Fruit fly (Drosophila melanogaster): ENCODE results near the gene CG4839.

The CG4839 gene

DNA sequence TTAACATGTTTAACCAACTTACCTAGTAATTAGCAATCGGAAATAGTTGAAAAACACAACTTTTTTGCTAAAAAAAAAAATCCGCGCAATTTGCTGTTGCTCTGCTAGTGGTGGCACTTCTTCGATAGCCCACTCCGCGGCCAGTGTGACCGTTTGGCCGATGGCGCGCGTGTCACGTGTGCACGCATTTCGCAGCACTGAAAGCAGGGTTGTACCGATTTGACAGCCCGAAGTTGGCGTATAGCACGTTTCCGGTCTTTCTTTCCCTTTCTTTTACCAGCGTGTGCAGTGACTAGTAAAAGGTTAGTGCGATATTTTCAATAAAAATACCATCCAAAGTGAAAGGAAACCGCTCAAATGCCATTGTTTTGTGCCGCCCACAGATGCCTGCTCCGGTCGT lies 56.3 kb downstream of the CG4839 start, which contains the start of the genes Ripalpha and RpL7 (continued):
- peak; percentile 97 for TF ChIP-seq lz (GFP tag; optimal IDR thresholded peaks at IDR 0.05)
- TF ChIP-seq dsx (GFP tag; optimal IDR thresholded peaks at IDR 0.05; ENCODE audit: poor library complexity, severe bottlenecking): no peak
- TF ChIP-seq cyc (GFP tag; optimal IDR thresholded peaks at IDR 0.05): peak; percentile 96
- TF ChIP-seq CG6808 (GFP tag; optimal IDR thresholded peaks at IDR 0.05): peak; percentile 80
- TF ChIP-seq CG6163 (GFP tag; IDR thresholded peaks at IDR 0.05): peak; percentile 96
- peak; percentile 69 for TF ChIP-seq Gug (GFP tag; IDR thresholded peaks at IDR 0.05)
- TF ChIP-seq salr (GFP tag; optimal IDR thresholded peaks at IDR 0.05): peak; percentile 59 to 95
- no peak for TF ChIP-seq CG6276 (GFP tag; optimal IDR thresholded peaks at IDR 0.05)
- TF ChIP-seq spab (GFP tag; optimal IDR thresholded peaks at IDR 0.05): no peak
- TF ChIP-seq Hr39 (GFP tag; optimal IDR thresholded peaks at IDR 0.05): peak; percentile 93
- TF ChIP-seq Hr4 (GFP tag; optimal IDR thresholded peaks at IDR 0.05): peak; percentile 76
- peak; percentile 98 for TF ChIP-seq vri (GFP tag; optimal IDR thresholded peaks at IDR 0.05)
- peak; percentile 91 for TF ChIP-seq fd85E (GFP tag; optimal IDR thresholded peaks at IDR 0.05)
- peak; percentile 57 for TF ChIP-seq Ets96B (tag; optimal IDR thresholded peaks at IDR 0.05)
- TF ChIP-seq CG8319 (GFP tag; optimal IDR thresholded peaks at IDR 0.05): peak; percentile 87
- TF ChIP-seq pdm3 (GFP tag; optimal IDR thresholded peaks at IDR 0.05): peak; percentile 92
- TF ChIP-seq CG8632 (GFP tag; optimal IDR thresholded peaks at IDR 0.05): peak; percentile 83
- peak; percentile 92 for TF ChIP-seq dac (GFP tag; optimal IDR thresholded peaks at IDR 0.05)
- peak; percentile 84 for TF ChIP-seq Ets21C (GFP tag; optimal IDR thresholded peaks at IDR 0.05)
- peak; percentile 75 for TF ChIP-seq CG3032 (tag; optimal IDR thresholded peaks at IDR 0.05)
- peak; percentile 92 for TF ChIP-seq svp (GFP tag)
- TF ChIP-seq OdsH (GFP tag; optimal IDR thresholded peaks at IDR 0.05): peak; percentile 96
- TF ChIP-seq CG16779 (tag; optimal IDR thresholded peaks at IDR 0.05): no peak
- peak; percentile 75 for TF ChIP-seq fd59A (GFP tag; optimal IDR thresholded peaks at IDR 0.05)
- TF ChIP-seq CG15336 (GFP tag; IDR thresholded peaks at IDR 0.05): peak; percentile 68; the same call in 1 of the 2 replicates
- peak; percentile 97 for TF ChIP-seq esn (GFP tag; optimal IDR thresholded peaks at IDR 0.05)
- TF ChIP-seq CG34406 (GFP tag; optimal IDR thresholded peaks at IDR 0.05): peak; percentile 92
- TF ChIP-seq Lpt (GFP tag; optimal IDR thresholded peaks at IDR 0.05): peak; percentile 78
- TF ChIP-seq CG6854 (GFP tag; optimal IDR thresholded peaks at IDR 0.05): peak; percentile 93
- no peak for TF ChIP-seq CG4318 (GFP tag; optimal IDR thresholded peaks at IDR 0.05)
- TF ChIP-seq CG7368 (GFP tag; optimal IDR thresholded peaks at IDR 0.05): peak; percentile 93

DNA sequence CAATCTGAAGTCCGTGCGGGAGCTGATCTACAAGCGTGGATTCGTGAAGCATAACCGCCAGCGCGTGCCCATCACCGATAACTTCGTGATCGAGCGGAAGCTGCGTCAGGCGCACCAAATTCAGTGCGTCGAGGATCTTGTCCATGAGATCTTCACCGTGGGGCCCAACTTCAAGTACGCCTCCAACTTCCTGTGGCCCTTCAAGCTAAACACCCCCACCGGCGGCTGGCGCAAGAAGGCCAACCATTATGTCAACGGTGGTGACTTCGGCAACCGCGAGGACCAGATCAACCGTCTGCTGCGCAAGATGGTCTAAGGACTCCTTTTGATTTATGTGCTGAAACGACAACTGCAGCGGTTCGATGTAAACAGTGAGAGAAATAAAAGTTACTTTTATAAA lies 57.2 kb downstream of the CG4839 start:
- TF ChIP-seq Blimp-1 (GFP tag; optimal IDR thresholded peaks at IDR 0.05): no peak
- TF ChIP-seq CG3032 (tag; optimal IDR thresholded peaks at IDR 0.05): no peak
- no peak for TF ChIP-seq dsx (GFP tag; optimal IDR thresholded peaks at IDR 0.05; ENCODE audit: poor library complexity, severe bottlenecking)
- TF ChIP-seq CG10669 (GFP tag; optimal IDR thresholded peaks at IDR 0.05): no peak
- TF ChIP-seq CG6808 (GFP tag; optimal IDR thresholded peaks at IDR 0.05): no peak
- no peak for TF ChIP-seq CG1621 (tag; optimal IDR thresholded peaks at IDR 0.05)

DNA sequence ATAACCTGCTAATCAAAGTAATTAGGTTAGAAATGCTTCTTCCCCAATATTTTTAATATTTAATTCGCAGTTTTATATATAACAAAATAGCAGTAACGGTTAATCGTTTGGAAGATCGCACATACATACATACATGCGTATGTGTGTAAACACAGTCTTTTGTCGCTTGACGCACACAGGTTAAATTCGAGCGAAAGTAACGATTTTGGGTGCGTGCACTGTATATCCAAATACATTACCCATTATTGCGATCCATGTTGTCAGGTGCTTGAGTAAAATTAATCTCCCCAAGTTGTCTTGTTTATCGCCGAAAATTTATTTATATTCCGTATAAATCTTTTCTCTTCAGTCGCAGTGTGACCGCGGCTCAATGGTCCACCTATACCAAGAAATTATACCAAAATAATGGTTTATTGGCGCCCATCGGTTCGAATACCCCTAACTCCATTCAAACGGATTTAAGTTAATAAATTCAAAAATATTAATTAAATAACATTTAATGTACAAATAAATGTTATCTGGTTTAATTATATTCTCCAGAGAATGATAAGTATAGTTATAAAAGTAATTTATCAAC lies 59.4 kb downstream of the CG4839 start, which contains the start of gene CG34159:
CG34159 (minus strand) TSS at position 385 of the 577 bp plus-strand sequence.
- TF ChIP-seq vri (GFP tag; optimal IDR thresholded peaks at IDR 0.05) (no peak), Sox14 (GFP tag; optimal IDR thresholded peaks at IDR 0.05) (peak; percentile 31), cyc (GFP tag; optimal IDR thresholded peaks at IDR 0.05) (no peak), dac (GFP tag; optimal IDR thresholded peaks at IDR 0.05) (no peak), Sox102F (GFP tag; optimal IDR thresholded peaks at IDR 0.05) (no peak), CG4318 (GFP tag; optimal IDR thresholded peaks at IDR 0.05) (no peak), CG34406 (GFP tag; optimal IDR thresholded peaks at IDR 0.05) (no peak), CG9139 (GFP tag; optimal IDR thresholded peaks at IDR 0.05) (no peak), CG6854 (GFP tag; optimal IDR thresholded peaks at IDR 0.05) (peak; percentile 17), Eip93F (GFP tag; optimal IDR thresholded peaks at IDR 0.05) (no peak), Hr38 (GFP tag; optimal IDR thresholded peaks at IDR 0.05) (no peak), CG15336 (GFP tag; IDR thresholded peaks at IDR 0.05) (no peak), CG6808 (GFP tag; optimal IDR thresholded peaks at IDR 0.05) (no peak), ss (GFP tag; optimal IDR thresholded peaks at IDR 0.05) (no peak), CG8632 (GFP tag; optimal IDR thresholded peaks at IDR 0.05) (no peak), fd85E (GFP tag; optimal IDR thresholded peaks at IDR 0.05) (no peak), Met (GFP tag; optimal IDR thresholded peaks at IDR 0.05) (no peak), CG3919 (GFP tag; optimal IDR thresholded peaks at IDR 0.05) (no peak), Ets21C (GFP tag; optimal IDR thresholded peaks at IDR 0.05) (no peak), CG32006 (GFP tag; optimal IDR thresholded peaks at IDR 0.05) (no peak), dsx (GFP tag; optimal IDR thresholded peaks at IDR 0.05; ENCODE audit: poor library complexity, severe bottlenecking) (no peak), Eip78C (GFP tag) (peak; percentile 27), CG8119 (GFP tag; IDR thresholded peaks at IDR 0.05) (no peak), CG6276 (GFP tag; optimal IDR thresholded peaks at IDR 0.05) (no peak), net (GFP tag; optimal IDR thresholded peaks at IDR 0.05) (no peak)

Data from whole organism, prepupa.